Worm (Caenorhabditis elegans): ENCODE data around the gene tbck-1.

ce11 chrII:4867476-4867875 lies 39.1 kb downstream of the tbck-1 start, which contains the start of gene col-17:
- TF ChIP-seq nhr-25 (tag; optimal IDR thresholded peaks at IDR 0.05; ENCODE audit: borderline replicate concordance, insufficient read depth) (no peak), unc-130 (GFP tag; optimal IDR thresholded peaks at IDR 0.05) (no peak), pqm-1 (tag; optimal IDR thresholded peaks at IDR 0.05) (no peak), R02D3.7 (tag; optimal IDR thresholded peaks at IDR 0.05) (no peak), fos-1 (tag; optimal IDR thresholded peaks at IDR 0.05) (no peak), nhr-237 (tag; optimal IDR thresholded peaks at IDR 0.05) (no peak), mdl-1 (tag; optimal IDR thresholded peaks at IDR 0.05) (no peak), lsy-2 (tag; optimal IDR thresholded peaks at IDR 0.05) (no peak), unc-39 (tag; optimal IDR thresholded peaks at IDR 0.05) (no peak), ZK337.2 (GFP tag; IDR thresholded peaks at IDR 0.05) (no peak), nhr-76 (tag; optimal IDR thresholded peaks at IDR 0.05) (no peak), dmd-8 (GFP tag; IDR thresholded peaks at IDR 0.05) (no peak)

Measured in whole organism, L4 larva.